Worm (Caenorhabditis elegans) whole organism, L4 larva: ENCODE data around the gene bath-1.

Source experiments
- F49E8.2 ChIP-seq: sonication (generic microtip); optimal IDR thresholded peaks from 2 replicates; lab custom pipeline; 2016; ENCODE audit warnings: missing compliant biosample characterization, mild to moderate bottlenecking, missing genetic modification characterization, borderline replicate concordance
- dpl-1 ChIP-seq: fragments of 150-350 bp; optimal IDR thresholded peaks from 2 replicates; lab custom pipeline; 2014; ENCODE audit warnings: missing biosample characterization, missing genetic modification reagents, missing genetic modification characterization

DNA sequence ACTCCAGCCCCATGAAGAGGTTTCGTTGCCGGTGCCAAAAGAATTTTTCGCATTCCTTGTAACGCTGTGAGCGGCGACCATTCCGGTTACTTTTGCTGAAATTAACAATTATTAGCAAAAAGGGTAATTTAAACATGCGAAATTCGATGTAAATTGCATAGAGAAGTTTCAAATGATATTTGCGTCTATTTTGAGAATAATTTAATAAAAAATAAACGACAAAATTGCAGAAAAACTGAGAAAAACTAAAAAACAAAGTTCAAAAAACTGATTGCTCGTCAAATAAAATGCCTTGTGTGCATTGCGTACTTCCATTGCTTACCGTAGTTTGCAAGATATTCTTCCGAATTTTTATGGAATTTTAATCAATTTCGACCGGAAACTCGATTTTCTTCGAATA is 16.9 kb upstream of the bath-1 start, which contains the start of gene bath-24:
- TF ChIP-seq F49E8.2 (no peak), dpl-1 (GFP tag; lab: Kevin White, UChicago) (no peak)
